Worm (Caenorhabditis elegans) whole organism, mixed stage, embryonic: ENCODE data around the gene npp-24.

ENCODE experiments used
- blmp-1 ChIP-seq: fragments of 150-350 bp; optimal IDR thresholded peaks from 2 replicates; lab custom pipeline; 2014; ENCODE audit warnings: missing biosample characterization, missing genetic modification characterization
- ceh-39 ChIP-seq: fragments of 150-350 bp; optimal IDR thresholded peaks from 2 replicates; lab custom pipeline; 2014; ENCODE audit warnings: missing biosample characterization, missing genetic modification characterization
- elt-1 ChIP-seq: sonication (generic microtip); optimal IDR thresholded peaks from 2 replicates; lab custom pipeline; 2017; ENCODE audit warnings: missing genetic modification characterization, mild to moderate bottlenecking, missing compliant biosample characterization, antibody characterized with exemption, moderate library complexity, borderline replicate concordance; ENCODE audit not compliant: insufficient read depth
- mab-5 ChIP-seq: fragments of 150-350 bp; optimal IDR thresholded peaks from 2 replicates; lab custom pipeline; 2014; ENCODE audit warnings: missing biosample characterization, missing genetic modification characterization
- nhr-237 ChIP-seq: fragments of 150-350 bp; optimal IDR thresholded peaks from 2 replicates; lab custom pipeline; 2014; ENCODE audit warnings: missing biosample characterization, missing genetic modification characterization
- snpc-4 ChIP-seq: fragments of 150-350 bp; optimal IDR thresholded peaks from 2 replicates; lab custom pipeline; 2014; ENCODE audit warnings: missing biosample characterization, missing genetic modification characterization
- unc-39 ChIP-seq: fragments of 150-350 bp; optimal IDR thresholded peaks from 2 replicates; lab custom pipeline; 2014; ENCODE audit warnings: missing biosample characterization, missing genetic modification characterization
- unc-62 ChIP-seq: fragments of 150-350 bp; optimal IDR thresholded peaks from 2 replicates; lab custom pipeline; 2014; ENCODE audit warnings: missing biosample characterization, missing genetic modification reagents, missing genetic modification characterization
- ztf-11 ChIP-seq: fragments of 150-350 bp; optimal IDR thresholded peaks from 2 replicates; lab custom pipeline; 2014; ENCODE audit warnings: missing biosample characterization, missing genetic modification characterization

ce11 chrII:5527841-5528240, 22.2 kb downstream of the npp-24 start, which contains the start of gene ZK177.1:
- no peak for TF ChIP-seq ceh-39 (tag; lab: Kevin White, UChicago)
- no peak for TF ChIP-seq unc-62 (GFP tag; lab: Kevin White, UChicago)
- no peak for TF ChIP-seq mab-5
- TF ChIP-seq nhr-237 (tag; lab: Kevin White, UChicago), result no peak
- TF ChIP-seq snpc-4 (tag; lab: Kevin White, UChicago), result no peak
- TF ChIP-seq blmp-1, result no peak
- no peak for TF ChIP-seq elt-1 (tag; lab: Kevin White, UChicago)
- no peak for TF ChIP-seq ztf-11 (tag; lab: Kevin White, UChicago)
- no peak for TF ChIP-seq unc-39 (tag; lab: Kevin White, UChicago)
